Fruit fly (Drosophila melanogaster) whole organism, prepupa: Measurements from ENCODE around the gene beag.

ENCODE experiments used
- CG10631 ChIP-seq: fragments of 200-800 bp; sonication (Bioruptor generic); optimal IDR thresholded peaks from 2 replicates; lab custom pipeline; 2016; ENCODE audit warnings: missing biosample characterization, missing genetic modification characterization
- CG10669 ChIP-seq: fragments of 200-800 bp; sonication (Bioruptor generic); optimal IDR thresholded peaks from 3 replicates; lab custom pipeline; 2018; ENCODE audit warnings: missing biosample characterization, mild to moderate bottlenecking, missing genetic modification characterization, moderate library complexity
- CG11762 ChIP-seq: fragments of 200-800 bp; sonication (Bioruptor generic); optimal IDR thresholded peaks from 3 replicates; lab custom pipeline; 2016; ENCODE audit warnings: missing biosample characterization, missing genetic modification characterization; ENCODE audit not compliant: insufficient read depth
- CG15336 ChIP-seq: fragments of 200-800 bp; sonication (Bioruptor generic); IDR thresholded peaks from 2 replicates; pipeline ENCODE4 v1.3.6; 2022; ENCODE audit warnings: missing biosample characterization, missing genetic modification characterization
- CG32006 ChIP-seq: fragments of 200-800 bp; sonication (Bioruptor generic); optimal IDR thresholded peaks from 3 replicates; lab custom pipeline; 2017; ENCODE audit warnings: missing biosample characterization, mild to moderate bottlenecking, missing genetic modification characterization
- CG4318 ChIP-seq: fragments of 200-800 bp; sonication (Bioruptor generic); optimal IDR thresholded peaks from 3 replicates; lab custom pipeline; 2017; ENCODE audit warnings: missing biosample characterization, mild to moderate bottlenecking, missing genetic modification characterization
- CG6163 ChIP-seq: fragments of 200-800 bp; sonication (Bioruptor generic); IDR thresholded peaks from 3 replicates; pipeline ENCODE4 v1.3.6; 2022; ENCODE audit warnings: missing biosample characterization, missing genetic modification characterization
- CG6276 ChIP-seq: fragments of 200-800 bp; sonication (Bioruptor generic); optimal IDR thresholded peaks from 2 replicates; lab custom pipeline; 2017; ENCODE audit warnings: missing biosample characterization, mild to moderate bottlenecking, missing genetic modification characterization
- CG6808 ChIP-seq: fragments of 200-800 bp; sonication (Bioruptor generic); optimal IDR thresholded peaks from 3 replicates; lab custom pipeline; 2017; ENCODE audit warnings: missing biosample characterization, missing genetic modification characterization, mild to moderate bottlenecking, moderate library complexity, missing genetic modification reagents
- CG6854 ChIP-seq: fragments of 200-800 bp; sonication (Bioruptor generic); optimal IDR thresholded peaks from 2 replicates; lab custom pipeline; 2017; ENCODE audit warnings: missing biosample characterization, mild to moderate bottlenecking, missing genetic modification characterization
- CG8119 ChIP-seq: fragments of 200-800 bp; sonication (Bioruptor generic); IDR thresholded peaks from 3 replicates; pipeline ENCODE4 v1.3.6; 2022; ENCODE audit warnings: missing biosample characterization, missing genetic modification characterization
- CG8319 ChIP-seq: fragments of 200-800 bp; sonication (Bioruptor generic); optimal IDR thresholded peaks from 3 replicates; lab custom pipeline; 2016; ENCODE audit warnings: missing biosample characterization, missing genetic modification characterization
- CG8632 ChIP-seq: fragments of 200-800 bp; sonication (Bioruptor generic); optimal IDR thresholded peaks from 3 replicates; lab custom pipeline; 2016; ENCODE audit warnings: missing biosample characterization, missing genetic modification characterization
- CG9139 ChIP-seq: fragments of 200-800 bp; sonication (Bioruptor generic); optimal IDR thresholded peaks from 3 replicates; lab custom pipeline; 2017; ENCODE audit warnings: missing biosample characterization, mild to moderate bottlenecking, missing genetic modification characterization
- Eip78C ChIP-seq: fragments of 200-800 bp; sonication (Bioruptor generic); peaks from one replicate; lab custom pipeline; 2016; ENCODE audit warnings: missing biosample characterization, missing genetic modification characterization
- Eip93F ChIP-seq: fragments of 200-800 bp; sonication (Bioruptor generic); optimal IDR thresholded peaks from 2 replicates; lab custom pipeline; 2016; ENCODE audit warnings: missing biosample characterization, mild to moderate bottlenecking, missing genetic modification characterization
- Ets96B ChIP-seq: fragments of 200-800 bp; optimal IDR thresholded peaks from 2 replicates; lab custom pipeline; 2019; ENCODE audit warnings: missing biosample characterization, mild to moderate bottlenecking, missing genetic modification characterization, moderate library complexity
- Gug ChIP-seq: fragments of 200-800 bp; sonication (Bioruptor generic); IDR thresholded peaks from 2 replicates; pipeline ENCODE4 v1.3.6; 2022; ENCODE audit warnings: missing biosample characterization, missing genetic modification characterization
- Hr39 ChIP-seq: fragments of 200-800 bp; sonication (Bioruptor generic); optimal IDR thresholded peaks from 2 replicates; lab custom pipeline; 2016; ENCODE audit warnings: missing biosample characterization, missing genetic modification characterization
- Hr4 ChIP-seq: fragments of 200-800 bp; sonication (Bioruptor generic); optimal IDR thresholded peaks from 3 replicates; lab custom pipeline; 2016; ENCODE audit warnings: missing biosample characterization, missing genetic modification characterization
- Met ChIP-seq: fragments of 200-800 bp; sonication (Bioruptor generic); optimal IDR thresholded peaks from 3 replicates; lab custom pipeline; 2016; ENCODE audit warnings: missing biosample characterization, missing genetic modification characterization
- OdsH ChIP-seq: fragments of 200-800 bp; sonication (Bioruptor generic); optimal IDR thresholded peaks from 3 replicates; lab custom pipeline; 2016; ENCODE audit warnings: missing biosample characterization, missing genetic modification characterization
- Sox14 ChIP-seq: fragments of 200-800 bp; sonication (Bioruptor generic); optimal IDR thresholded peaks from 3 replicates; lab custom pipeline; 2016; ENCODE audit warnings: missing biosample characterization, missing genetic modification characterization
- achi ChIP-seq: fragments of 200-800 bp; sonication (Bioruptor generic); optimal IDR thresholded peaks from 3 replicates; lab custom pipeline; 2016; ENCODE audit warnings: missing biosample characterization, missing genetic modification characterization
- acj6 ChIP-seq: fragments of 200-800 bp; sonication (Bioruptor generic); optimal IDR thresholded peaks from 3 replicates; lab custom pipeline; 2016; ENCODE audit warnings: missing biosample characterization, missing genetic modification characterization
- cyc ChIP-seq: fragments of 200-800 bp; sonication (Bioruptor generic); optimal IDR thresholded peaks from 3 replicates; lab custom pipeline; 2016; ENCODE audit warnings: missing biosample characterization, missing genetic modification characterization
- dsx ChIP-seq: fragments of 200-800 bp; optimal IDR thresholded peaks from 3 replicates; lab custom pipeline; 2019; ENCODE audit warnings: missing biosample characterization, mild to moderate bottlenecking, missing genetic modification characterization, moderate library complexity; ENCODE audit not compliant: poor library complexity, severe bottlenecking
- eg ChIP-seq: fragments of 200-800 bp; sonication (Bioruptor generic); IDR thresholded peaks from 3 replicates; pipeline ENCODE4 v1.3.6; 2022; ENCODE audit warnings: missing biosample characterization, missing genetic modification characterization
- fd59A ChIP-seq: fragments of 200-800 bp; sonication (Bioruptor generic); optimal IDR thresholded peaks from 2 replicates; lab custom pipeline; 2017; ENCODE audit warnings: missing biosample characterization, mild to moderate bottlenecking, missing genetic modification characterization, missing genetic modification reagents
- fd85E ChIP-seq: fragments of 200-800 bp; sonication (Bioruptor generic); optimal IDR thresholded peaks from 3 replicates; lab custom pipeline; 2016; ENCODE audit warnings: missing biosample characterization, missing genetic modification characterization
- lz ChIP-seq: fragments of 200-800 bp; sonication (Bioruptor generic); optimal IDR thresholded peaks from 3 replicates; lab custom pipeline; 2016; ENCODE audit warnings: missing biosample characterization, missing genetic modification characterization
- net ChIP-seq: fragments of 200-800 bp; sonication (Bioruptor generic); optimal IDR thresholded peaks from 3 replicates; lab custom pipeline; 2016; ENCODE audit warnings: missing biosample characterization, missing genetic modification characterization
- pdm3 ChIP-seq: fragments of 200-800 bp; sonication (Bioruptor generic); optimal IDR thresholded peaks from 3 replicates; lab custom pipeline; 2016; ENCODE audit warnings: missing biosample characterization, missing genetic modification characterization
- salr ChIP-seq, 2 experiments: fragments of 200-800 bp; sonication (Bioruptor generic); optimal IDR thresholded peaks; 3 replicates each; lab custom pipeline; 2016 to 2018; ENCODE audit warnings: missing biosample characterization in 2 of 2, missing genetic modification characterization in 2 of 2, mild to moderate bottlenecking in 1 of 2
- spab ChIP-seq: fragments of 200-800 bp; sonication (Bioruptor generic); optimal IDR thresholded peaks from 2 replicates; lab custom pipeline; 2017; ENCODE audit warnings: missing biosample characterization, mild to moderate bottlenecking, missing genetic modification characterization, missing genetic modification reagents
- ss ChIP-seq, 2 experiments: fragments of 200-800 bp; sonication (Bioruptor generic); optimal IDR thresholded peaks; 2 replicates in 1 of 2; 3 replicates in 1 of 2; lab custom pipeline; 2017 to 2018; ENCODE audit warnings: mild to moderate bottlenecking in 2 of 2, missing biosample characterization in 2 of 2, missing genetic modification characterization in 2 of 2, moderate library complexity in 1 of 2
- topi ChIP-seq: fragments of 200-800 bp; sonication (Bioruptor generic); optimal IDR thresholded peaks from 3 replicates; lab custom pipeline; 2016; ENCODE audit warnings: missing biosample characterization, missing genetic modification characterization
- vri ChIP-seq: fragments of 200-800 bp; sonication (Bioruptor generic); optimal IDR thresholded peaks from 3 replicates; lab custom pipeline; 2016; ENCODE audit warnings: missing biosample characterization, mild to moderate bottlenecking, missing genetic modification characterization

beag gene

DNA sequence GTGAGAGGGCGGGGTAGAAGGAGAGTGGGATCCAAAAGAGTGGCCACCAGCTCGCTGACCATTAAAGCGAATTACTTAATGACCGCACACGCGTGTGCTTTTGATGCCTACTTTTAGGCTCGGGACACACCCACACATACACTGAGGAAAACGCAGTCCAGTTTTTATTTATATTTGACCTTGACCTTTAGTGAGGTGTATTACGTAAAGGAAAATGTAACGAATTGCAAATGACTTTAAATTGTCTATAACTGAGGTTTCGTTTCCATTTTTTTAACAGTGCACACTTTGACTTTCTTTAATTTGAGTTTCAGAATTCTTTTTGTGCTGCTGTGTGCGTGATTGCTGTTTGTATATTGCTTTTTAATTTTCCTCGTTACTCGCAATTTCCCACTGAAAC is 20.4 kb upstream of the beag start (continued):
- no peak for TF ChIP-seq Met
- no peak for TF ChIP-seq CG6854 (GFP tag; lab: Kevin White, UChicago)
- TF ChIP-seq CG8319 = no peak
- TF ChIP-seq achi (GFP tag; lab: Kevin White, UChicago) = no peak
- TF ChIP-seq CG6276 (GFP tag; lab: Kevin White, UChicago) = no peak
- no peak for TF ChIP-seq ss (GFP tag; optimal IDR thresholded peaks at IDR 0.05; lab: Kevin White, UChicago)
- peak; percentile 11 for TF ChIP-seq cyc (GFP tag; lab: Kevin White, UChicago)
- no peak for TF ChIP-seq CG4318 (GFP tag; lab: Kevin White, UChicago)
- TF ChIP-seq Sox14 (GFP tag; lab: Kevin White, UChicago) = no peak
- TF ChIP-seq CG9139 (GFP tag; lab: Kevin White, UChicago) = no peak
- TF ChIP-seq spab (GFP tag; lab: Kevin White, UChicago) = no peak
- no peak for TF ChIP-seq Ets96B (tag; lab: Kevin White, UChicago)
- TF ChIP-seq pdm3 (GFP tag; lab: Kevin White, UChicago) = no peak
- TF ChIP-seq fd85E (GFP tag; lab: Kevin White, UChicago) = no peak
- no peak for TF ChIP-seq vri (GFP tag; lab: Kevin White, UChicago)
- TF ChIP-seq fd59A = no peak
- no peak for TF ChIP-seq Eip93F (GFP tag; lab: Kevin White, UChicago)
- 0 out of 2 replicates have a peak, but pooled peaks have one; percentile 23 for TF ChIP-seq Gug (GFP tag; lab: Robert Waterston, UW)
- TF ChIP-seq dsx (GFP tag; lab: Kevin White, UChicago) = no peak
- TF ChIP-seq topi (GFP tag; lab: Kevin White, UChicago) = peak; percentile 6
- TF ChIP-seq acj6 = peak; percentile 28
- peak; percentile 24 for TF ChIP-seq Hr39
- TF ChIP-seq salr (GFP tag; optimal IDR thresholded peaks at IDR 0.05; lab: Kevin White, UChicago) = no peak
- no peak for TF ChIP-seq CG8632 (GFP tag; lab: Kevin White, UChicago)
- no peak for TF ChIP-seq CG11762 (GFP tag; lab: Kevin White, UChicago)
- TF ChIP-seq CG10631 = no peak

DNA sequence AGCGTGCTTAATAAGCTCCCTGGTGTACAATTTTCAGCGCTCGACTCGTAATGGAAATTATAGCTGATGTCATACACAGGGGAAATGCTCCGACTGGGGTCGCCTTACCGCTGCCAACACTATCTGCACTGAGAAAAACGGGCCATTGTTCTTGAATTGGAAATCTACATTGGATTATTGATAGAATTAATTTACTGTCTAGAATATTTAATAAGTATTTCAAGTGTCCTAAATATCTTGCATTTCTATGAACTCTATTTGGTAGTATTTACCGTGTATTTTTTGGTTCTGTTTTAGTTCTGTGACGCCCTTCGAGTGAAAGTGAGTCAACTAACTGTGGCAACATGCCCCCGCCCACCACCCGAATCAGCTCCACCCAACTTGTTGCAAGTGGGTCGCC is 18.5 kb upstream of the beag start:
- peak; percentile 48; the same call in 1 of the 3 replicates for TF ChIP-seq eg (GFP tag; lab: Robert Waterston, UW)
- TF ChIP-seq Eip78C (GFP tag; lab: Kevin White, UChicago) = peak; percentile 29
- no peak for TF ChIP-seq CG9139 (GFP tag; lab: Kevin White, UChicago)
- peak; percentile 31 for TF ChIP-seq Hr4 (GFP tag; lab: Kevin White, UChicago)
- TF ChIP-seq CG15336 = peak; percentile 54
- no peak for TF ChIP-seq Gug (GFP tag; lab: Robert Waterston, UW)
- peak; percentile 33 for TF ChIP-seq CG32006 (GFP tag; lab: Kevin White, UChicago)
- TF ChIP-seq CG6163 (GFP tag; lab: Robert Waterston, UW) = no peak
- TF ChIP-seq CG8119 = 0 out of 3 replicates have a peak, but pooled peaks have one; percentile 25
- TF ChIP-seq OdsH = no peak

DNA sequence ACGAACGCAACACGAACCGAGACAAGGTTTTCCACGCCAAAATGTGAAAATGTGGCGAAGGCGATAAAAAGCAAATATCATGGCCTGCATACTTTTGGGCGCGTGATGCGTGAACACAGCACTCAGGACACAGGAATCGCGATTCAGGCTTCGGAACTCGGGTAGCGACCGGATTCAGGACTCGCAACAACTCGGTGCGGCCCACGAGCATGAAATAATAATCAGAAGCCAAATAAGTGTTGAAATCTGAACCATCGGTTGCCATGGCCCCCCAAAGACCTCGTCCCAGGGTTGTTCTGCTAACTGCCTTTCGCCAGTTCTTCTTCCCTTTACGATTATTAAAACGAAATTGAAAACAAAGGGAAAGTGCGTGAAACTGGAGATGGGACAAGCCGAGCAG is 17.5 kb upstream of the beag start:
- TF ChIP-seq achi (GFP tag; lab: Kevin White, UChicago) = no peak
- no peak for TF ChIP-seq CG10669 (GFP tag; lab: Kevin White, UChicago)
- TF ChIP-seq lz (GFP tag; lab: Kevin White, UChicago) = no peak
- TF ChIP-seq CG4318 (GFP tag; lab: Kevin White, UChicago) = no peak

DNA sequence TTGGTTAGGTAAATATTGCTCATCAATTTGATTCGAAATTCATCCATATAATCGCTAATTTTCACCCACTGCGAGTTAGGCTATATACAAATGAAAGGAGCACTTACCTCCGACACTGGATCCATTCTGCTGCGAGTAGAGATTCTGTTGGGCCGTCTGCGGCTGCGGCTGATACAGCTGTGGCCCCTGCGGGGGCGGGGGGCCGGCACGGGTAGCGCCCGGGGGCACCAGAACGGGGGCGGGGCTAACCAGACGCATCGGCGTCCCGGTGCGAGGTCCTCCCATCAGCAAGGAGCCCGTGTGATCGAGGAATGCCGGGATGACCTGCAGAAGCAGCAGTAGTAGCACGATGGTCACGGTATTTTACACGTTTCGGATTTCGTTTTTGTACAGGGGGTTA is 14.8 kb upstream of the beag start:
- TF ChIP-seq fd85E (GFP tag; lab: Kevin White, UChicago) (no peak), net (no peak), CG6808 (GFP tag; lab: Kevin White, UChicago) (no peak), CG6163 (GFP tag; lab: Robert Waterston, UW) (no peak)
- TF ChIP-seq, all 60 proteins: peak for 0
